Worm (Caenorhabditis elegans) whole organism, L1 larva: ENCODE results near the gene twk-45.

Experiments used
- C16A3.4 ChIP-seq: fragments of 150-350 bp; optimal IDR thresholded peaks from 2 replicates; lab custom pipeline; 2014; ENCODE audit warnings: missing biosample characterization, missing genetic modification characterization
- F16B12.6 ChIP-seq: fragments of 150-350 bp; optimal IDR thresholded peaks from 2 replicates; lab custom pipeline; 2014; ENCODE audit warnings: missing biosample characterization, missing genetic modification characterization
- aly-2 ChIP-seq: fragments of 150-350 bp; optimal IDR thresholded peaks from 2 replicates; lab custom pipeline; 2014; ENCODE audit warnings: missing biosample characterization, missing genetic modification characterization
- ets-5 ChIP-seq: fragments of 200-800 bp; sonication (Bioruptor generic); IDR thresholded peaks from 2 replicates; pipeline ENCODE4 v1.3.6; 2022; ENCODE audit warnings: missing genetic modification characterization, missing compliant biosample characterization
- jun-1 ChIP-seq: fragments of 150-350 bp; optimal IDR thresholded peaks from 2 replicates; lab custom pipeline; 2014; ENCODE audit warnings: missing biosample characterization, missing genetic modification reagents, missing genetic modification characterization
- lin-13 ChIP-seq: fragments of 150-350 bp; optimal IDR thresholded peaks from 2 replicates; lab custom pipeline; 2014; ENCODE audit warnings: missing biosample characterization, missing genetic modification reagents, missing genetic modification characterization
- lin-39 ChIP-seq: fragments of 150-350 bp; optimal IDR thresholded peaks from 2 replicates; lab custom pipeline; 2014; ENCODE audit warnings: missing biosample characterization, missing genetic modification reagents, missing genetic modification characterization
- nhr-28 ChIP-seq: fragments of 150-350 bp; optimal IDR thresholded peaks from 2 replicates; lab custom pipeline; 2014; ENCODE audit warnings: missing biosample characterization, missing genetic modification characterization
- nhr-77 ChIP-seq: fragments of 150-350 bp; optimal IDR thresholded peaks from 2 replicates; lab custom pipeline; 2014; ENCODE audit warnings: missing biosample characterization, missing genetic modification characterization
- skn-1 ChIP-seq: fragments of 150-350 bp; optimal IDR thresholded peaks from 2 replicates; lab custom pipeline; 2014; ENCODE audit warnings: missing biosample characterization, missing genetic modification characterization
- snpc-4 ChIP-seq: fragments of 150-350 bp; optimal IDR thresholded peaks from 2 replicates; lab custom pipeline; 2014; ENCODE audit warnings: missing biosample characterization, missing genetic modification characterization
- tbx-2 ChIP-seq: sonication (generic microtip); optimal IDR thresholded peaks from 2 replicates; lab custom pipeline; 2016; ENCODE audit warnings: missing genetic modification characterization, missing compliant biosample characterization
- unc-62 ChIP-seq: fragments of 150-350 bp; optimal IDR thresholded peaks from 2 replicates; lab custom pipeline; 2014; ENCODE audit warnings: missing biosample characterization, missing genetic modification reagents, missing genetic modification characterization
- zip-4 ChIP-seq: fragments of 200-800 bp; sonication (Bioruptor generic); optimal IDR thresholded peaks from 2 replicates; lab custom pipeline; 2018; ENCODE audit warnings: mild to moderate bottlenecking, missing genetic modification characterization, moderate library complexity, missing compliant biosample characterization

ce11 chrIII:2758092-2758491, 43.6 kb downstream of the twk-45 start:
- TF ChIP-seq aly-2: no peak
- no peak for TF ChIP-seq nhr-28
- TF ChIP-seq unc-62 (GFP tag; lab: Kevin White, UChicago): no peak
- no peak for TF ChIP-seq lin-13 (GFP tag; lab: Kevin White, UChicago)
- no peak for TF ChIP-seq skn-1 (tag; lab: Kevin White, UChicago)
- no peak for TF ChIP-seq C16A3.4
- TF ChIP-seq F16B12.6 (tag; lab: Kevin White, UChicago): no peak
- TF ChIP-seq ets-5 (GFP tag; lab: Robert Waterston, UW): no peak
- no peak for TF ChIP-seq lin-39 (tag; lab: Kevin White, UChicago)
- no peak for TF ChIP-seq nhr-77
- no peak for TF ChIP-seq jun-1 (tag; lab: Kevin White, UChicago)
- no peak for TF ChIP-seq snpc-4 (tag; lab: Kevin White, UChicago)
- no peak for TF ChIP-seq tbx-2 (tag; lab: Kevin White, UChicago)
- no peak for TF ChIP-seq zip-4 (GFP tag; lab: Kevin White, UChicago)
